Worm (Caenorhabditis elegans) whole organism, mixed stage, embryonic: ENCODE results near the gene R144.13.

Source experiments
- M03D4.4 ChIP-seq: sonication (generic microtip); optimal IDR thresholded peaks from 2 replicates; lab custom pipeline; 2017; ENCODE audit warnings: mild to moderate bottlenecking, missing genetic modification characterization, missing compliant biosample characterization
- bed-3 ChIP-seq: fragments of 200-800 bp; sonication (Bioruptor generic); optimal IDR thresholded peaks from 3 replicates; lab custom pipeline; 2018; ENCODE audit warnings: mild to moderate bottlenecking, missing genetic modification characterization, moderate library complexity, missing compliant biosample characterization
- blmp-1 ChIP-seq: fragments of 150-350 bp; optimal IDR thresholded peaks from 2 replicates; lab custom pipeline; 2014; ENCODE audit warnings: missing biosample characterization, missing genetic modification characterization
- ceh-39 ChIP-seq: fragments of 150-350 bp; optimal IDR thresholded peaks from 2 replicates; lab custom pipeline; 2014; ENCODE audit warnings: missing biosample characterization, missing genetic modification characterization
- ceh-43 ChIP-seq: fragments of 200-800 bp; sonication (Bioruptor generic); optimal IDR thresholded peaks from 2 replicates; lab custom pipeline; 2018; ENCODE audit warnings: mild to moderate bottlenecking, missing genetic modification characterization, moderate library complexity, missing compliant biosample characterization
- ceh-83 ChIP-seq: fragments of 200-800 bp; sonication (Bioruptor generic); optimal IDR thresholded peaks from 2 replicates; lab custom pipeline; 2018; ENCODE audit warnings: mild to moderate bottlenecking, missing genetic modification characterization, missing compliant biosample characterization
- ces-1 ChIP-seq: fragments of 150-350 bp; optimal IDR thresholded peaks from 2 replicates; lab custom pipeline; 2014; ENCODE audit warnings: missing biosample characterization, missing genetic modification reagents, missing genetic modification characterization
- cnd-1 ChIP-seq: fragments of 200-800 bp; sonication (Bioruptor generic); optimal IDR thresholded peaks from 2 replicates; lab custom pipeline; 2018; ENCODE audit warnings: mild to moderate bottlenecking, missing genetic modification characterization, missing compliant biosample characterization
- drap-1 ChIP-seq: fragments of 200-800 bp; sonication (Bioruptor generic); optimal IDR thresholded peaks from 3 replicates; lab custom pipeline; 2018; ENCODE audit warnings: mild to moderate bottlenecking, missing genetic modification characterization, missing compliant biosample characterization
- elt-1 ChIP-seq: sonication (generic microtip); optimal IDR thresholded peaks from 2 replicates; lab custom pipeline; 2017; ENCODE audit warnings: missing genetic modification characterization, mild to moderate bottlenecking, missing compliant biosample characterization, antibody characterized with exemption, moderate library complexity, borderline replicate concordance; ENCODE audit not compliant: insufficient read depth
- elt-3 ChIP-seq: fragments of 150-350 bp; optimal IDR thresholded peaks from 2 replicates; lab custom pipeline; 2014; ENCODE audit warnings: missing biosample characterization, missing genetic modification characterization
- flh-1 ChIP-seq: fragments of 200-800 bp; sonication (Bioruptor generic); optimal IDR thresholded peaks from 2 replicates; lab custom pipeline; 2018; ENCODE audit warnings: mild to moderate bottlenecking, missing genetic modification characterization, moderate library complexity, missing compliant biosample characterization
- ham-2 ChIP-seq: fragments of 200-800 bp; sonication (Bioruptor generic); optimal IDR thresholded peaks from 2 replicates; lab custom pipeline; 2018; ENCODE audit warnings: mild to moderate bottlenecking, missing genetic modification characterization, missing compliant biosample characterization
- hlh-1 ChIP-seq: fragments of 150-350 bp; optimal IDR thresholded peaks from 2 replicates; lab custom pipeline; 2014; ENCODE audit warnings: missing biosample characterization, missing genetic modification reagents, missing genetic modification characterization
- lin-13 ChIP-seq: fragments of 150-350 bp; optimal IDR thresholded peaks from 2 replicates; lab custom pipeline; 2014; ENCODE audit warnings: missing biosample characterization, missing genetic modification characterization
- lin-32 ChIP-seq: fragments of 200-800 bp; sonication (Bioruptor generic); optimal IDR thresholded peaks from 2 replicates; lab custom pipeline; 2018; ENCODE audit warnings: mild to moderate bottlenecking, missing genetic modification characterization, missing compliant biosample characterization
- lsy-2 ChIP-seq: fragments of 150-350 bp; optimal IDR thresholded peaks from 2 replicates; lab custom pipeline; 2014; ENCODE audit warnings: missing biosample characterization, missing genetic modification characterization
- mab-5 ChIP-seq: fragments of 150-350 bp; optimal IDR thresholded peaks from 2 replicates; lab custom pipeline; 2014; ENCODE audit warnings: missing biosample characterization, missing genetic modification characterization
- mep-1 ChIP-seq: fragments of 150-350 bp; optimal IDR thresholded peaks from 2 replicates; lab custom pipeline; 2017; ENCODE audit warnings: missing biosample characterization, missing genetic modification reagents, missing genetic modification characterization, inconsistent platforms
- mls-2 ChIP-seq: sonication (generic microtip); optimal IDR thresholded peaks from 2 replicates; lab custom pipeline; 2016; ENCODE audit warnings: mild to moderate bottlenecking, missing genetic modification characterization, moderate library complexity, missing compliant biosample characterization
- nhr-12 ChIP-seq: fragments of 150-350 bp; optimal IDR thresholded peaks from 2 replicates; lab custom pipeline; 2014; ENCODE audit warnings: missing biosample characterization, missing genetic modification characterization
- nhr-2 ChIP-seq: fragments of 150-350 bp; optimal IDR thresholded peaks from 2 replicates; lab custom pipeline; 2014; ENCODE audit warnings: missing biosample characterization, missing genetic modification characterization
- nhr-237 ChIP-seq: fragments of 150-350 bp; optimal IDR thresholded peaks from 2 replicates; lab custom pipeline; 2014; ENCODE audit warnings: missing biosample characterization, missing genetic modification characterization
- nhr-28 ChIP-seq: fragments of 150-350 bp; optimal IDR thresholded peaks from 2 replicates; lab custom pipeline; 2014; ENCODE audit warnings: missing biosample characterization, missing genetic modification characterization
- nhr-76 ChIP-seq: sonication (generic microtip); optimal IDR thresholded peaks from 2 replicates; lab custom pipeline; 2017; ENCODE audit warnings: missing biosample characterization, missing genetic modification characterization
- pha-4 ChIP-seq: fragments of 150-350 bp; optimal IDR thresholded peaks from 2 replicates; lab custom pipeline; 2018; ENCODE audit warnings: missing biosample characterization, missing genetic modification reagents, missing genetic modification characterization
- sem-2 ChIP-seq: fragments of 200-800 bp; sonication (Bioruptor generic); optimal IDR thresholded peaks from 2 replicates; lab custom pipeline; 2018; ENCODE audit warnings: mild to moderate bottlenecking, missing genetic modification characterization, missing compliant biosample characterization
- snpc-4 ChIP-seq: fragments of 150-350 bp; optimal IDR thresholded peaks from 2 replicates; lab custom pipeline; 2014; ENCODE audit warnings: missing biosample characterization, missing genetic modification characterization
- sptf-1 ChIP-seq: sonication (generic microtip); optimal IDR thresholded peaks from 2 replicates; lab custom pipeline; 2017; ENCODE audit warnings: mild to moderate bottlenecking, missing genetic modification characterization, moderate library complexity, missing compliant biosample characterization
- tbx-8 ChIP-seq: fragments of 200-800 bp; sonication (Bioruptor generic); optimal IDR thresholded peaks from 2 replicates; lab custom pipeline; 2018; ENCODE audit warnings: mild to moderate bottlenecking, missing genetic modification characterization, moderate library complexity, missing compliant biosample characterization
- unc-120 ChIP-seq: sonication (generic microtip); optimal IDR thresholded peaks from 2 replicates; lab custom pipeline; 2017; ENCODE audit warnings: missing genetic modification characterization, missing compliant biosample characterization; ENCODE audit not compliant: poor library complexity, severe bottlenecking
- unc-39 ChIP-seq: fragments of 150-350 bp; optimal IDR thresholded peaks from 2 replicates; lab custom pipeline; 2014; ENCODE audit warnings: missing biosample characterization, missing genetic modification characterization
- unc-62 ChIP-seq: fragments of 150-350 bp; optimal IDR thresholded peaks from 2 replicates; lab custom pipeline; 2014; ENCODE audit warnings: missing biosample characterization, missing genetic modification reagents, missing genetic modification characterization
- zip-8 ChIP-seq: fragments of 150-350 bp; optimal IDR thresholded peaks from 2 replicates; lab custom pipeline; 2014; ENCODE audit warnings: missing biosample characterization, missing genetic modification characterization
- ztf-11 ChIP-seq: fragments of 150-350 bp; optimal IDR thresholded peaks from 2 replicates; lab custom pipeline; 2014; ENCODE audit warnings: missing biosample characterization, missing genetic modification characterization

The R144.13 gene

DNA sequence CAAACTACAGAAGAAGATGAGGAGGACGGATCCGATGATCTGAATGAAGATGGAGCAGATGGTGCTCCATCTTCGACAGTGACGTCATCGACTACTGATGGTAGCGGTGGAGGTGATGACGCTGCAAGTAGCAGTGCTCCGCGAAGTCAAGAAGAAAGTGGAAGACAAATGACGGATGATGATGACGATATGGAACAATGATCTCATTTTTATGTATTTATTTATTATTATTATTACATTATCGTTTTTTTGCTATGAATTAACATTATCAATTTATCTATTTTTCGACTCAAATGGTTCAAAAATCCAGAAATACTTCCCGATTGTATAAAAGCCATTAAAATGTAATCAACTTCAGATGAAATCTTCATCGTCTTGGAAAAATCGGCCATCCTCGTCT lies 1.4 kb upstream of the R144.13 start, which contains the start of gene R144.3:
Gene R144.3 (plus strand): TSS at position 301 of the 400 bp plus-strand sequence.
- TF ChIP-seq tbx-8 (GFP tag; lab: Kevin White, UChicago): no peak
- TF ChIP-seq ztf-11 (tag; lab: Kevin White, UChicago): no peak
- no peak for TF ChIP-seq blmp-1
- TF ChIP-seq ces-1 (GFP tag; lab: Kevin White, UChicago): no peak
- no peak for TF ChIP-seq ceh-39

DNA sequence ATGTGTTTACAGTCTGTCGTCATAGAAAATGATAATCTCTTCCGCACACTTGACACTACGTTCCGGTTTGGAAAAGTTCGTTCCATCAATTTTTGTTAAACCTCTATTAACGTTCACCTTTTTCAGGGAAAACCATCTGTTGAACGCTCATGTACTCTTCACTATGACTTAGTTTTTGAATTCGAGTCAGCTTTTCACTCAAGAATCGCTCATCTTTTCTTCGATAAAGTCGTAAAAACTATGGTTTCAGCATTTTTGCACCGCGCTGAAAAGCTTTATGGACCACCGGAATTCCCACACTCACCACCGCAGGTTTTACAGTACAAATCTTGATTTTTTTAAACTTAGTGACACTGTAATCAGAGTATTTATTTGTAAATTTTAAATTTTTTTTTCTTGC lies 578 bp downstream of the R144.13 start:
- no peak for TF ChIP-seq nhr-28
- no peak for TF ChIP-seq mab-5 (tag; lab: Kevin White, UChicago)
- TF ChIP-seq nhr-2 (tag; lab: Kevin White, UChicago): no peak
- TF ChIP-seq blmp-1: no peak
- TF ChIP-seq ceh-83 (GFP tag; lab: Kevin White, UChicago): no peak
- TF ChIP-seq M03D4.4 (tag; lab: Kevin White, UChicago): no peak
- TF ChIP-seq lin-13 (tag; lab: Kevin White, UChicago): no peak
- TF ChIP-seq mep-1 (tag; lab: Kevin White, UChicago): no peak
- TF ChIP-seq ceh-39: no peak
- no peak for TF ChIP-seq cnd-1 (tag; lab: Kevin White, UChicago)
- TF ChIP-seq snpc-4 (tag; lab: Kevin White, UChicago): no peak
- no peak for TF ChIP-seq sem-2 (GFP tag; lab: Kevin White, UChicago)
- no peak for TF ChIP-seq sptf-1
- TF ChIP-seq tbx-8 (GFP tag; lab: Kevin White, UChicago): no peak

DNA sequence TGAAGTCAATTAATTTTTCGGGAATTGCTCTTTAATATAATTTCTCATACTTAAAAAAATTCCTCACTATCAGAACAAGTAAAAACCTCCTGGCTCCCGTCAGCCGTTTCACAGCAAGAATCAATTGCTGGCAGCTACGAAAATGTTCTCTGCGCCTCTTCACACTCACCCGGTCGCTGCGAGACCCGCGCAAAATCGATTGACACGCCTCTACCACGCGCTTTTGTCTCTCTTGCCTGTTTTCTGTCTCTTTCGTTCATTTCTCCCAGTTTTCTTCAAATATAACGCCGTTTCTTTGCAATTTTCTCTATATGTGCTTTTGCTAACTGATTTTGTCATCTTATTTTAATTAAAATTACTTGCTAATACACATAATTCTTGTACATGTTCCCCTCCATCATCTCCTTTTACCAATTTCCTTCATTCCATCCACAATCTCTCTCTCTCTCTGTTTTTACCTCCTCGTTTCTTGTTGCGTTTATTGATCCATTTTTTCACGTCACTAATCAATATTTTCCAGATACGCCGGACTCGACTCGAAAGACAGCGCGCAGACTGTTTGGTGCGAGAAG lies 1.4 kb downstream of the R144.13 start, which contains the start of gene pcf-11:
Gene pcf-11 (plus strand): TSS at position 522 of the 572 bp plus-strand sequence.
- TF ChIP-seq hlh-1 (tag; lab: Kevin White, UChicago): peak; percentile 61
- TF ChIP-seq elt-1 (tag; lab: Kevin White, UChicago): no peak
- TF ChIP-seq lin-32 (GFP tag; lab: Kevin White, UChicago): peak; percentile 14
- TF ChIP-seq ceh-83 (GFP tag; lab: Kevin White, UChicago): peak; percentile 70
- TF ChIP-seq ces-1 (GFP tag; lab: Kevin White, UChicago): peak; percentile 43
- TF ChIP-seq snpc-4 (tag; lab: Kevin White, UChicago): no peak
- TF ChIP-seq pha-4 (tag; lab: Kevin White, UChicago): no peak
- no peak for TF ChIP-seq sptf-1
- no peak for TF ChIP-seq nhr-28
- no peak for TF ChIP-seq tbx-8 (GFP tag; lab: Kevin White, UChicago)
- no peak for TF ChIP-seq mls-2 (tag; lab: Kevin White, UChicago)
- TF ChIP-seq ceh-39: peak; percentile 84
- TF ChIP-seq sem-2 (GFP tag; lab: Kevin White, UChicago): no peak
- TF ChIP-seq nhr-76 (tag; lab: Kevin White, UChicago): no peak
- no peak for TF ChIP-seq mab-5 (tag; lab: Kevin White, UChicago)
- TF ChIP-seq ztf-11 (tag; lab: Kevin White, UChicago): no peak
- TF ChIP-seq M03D4.4 (tag; lab: Kevin White, UChicago): no peak
- TF ChIP-seq bed-3: no peak
- peak; percentile 23 for TF ChIP-seq lsy-2 (tag; lab: Kevin White, UChicago)
- TF ChIP-seq unc-39 (tag; lab: Kevin White, UChicago): no peak
- TF ChIP-seq lin-13 (tag; lab: Kevin White, UChicago): no peak
- TF ChIP-seq nhr-237: no peak
- no peak for TF ChIP-seq blmp-1
- TF ChIP-seq cnd-1 (tag; lab: Kevin White, UChicago): no peak
- TF ChIP-seq flh-1 (GFP tag; lab: Kevin White, UChicago): no peak
- no peak for TF ChIP-seq elt-3 (tag; lab: Kevin White, UChicago)
- peak; percentile 1 for TF ChIP-seq mep-1 (tag; lab: Kevin White, UChicago)
- no peak for TF ChIP-seq zip-8 (tag; lab: Kevin White, UChicago)
- TF ChIP-seq nhr-2 (tag; lab: Kevin White, UChicago): no peak
- no peak for TF ChIP-seq nhr-12 (tag; lab: Kevin White, UChicago)
- peak; percentile 13 for TF ChIP-seq unc-120 (tag; lab: Kevin White, UChicago)
- TF ChIP-seq ham-2 (GFP tag; lab: Kevin White, UChicago): peak; percentile 27
- no peak for TF ChIP-seq ceh-43 (GFP tag; lab: Kevin White, UChicago)
- peak; percentile 3 for TF ChIP-seq unc-62 (GFP tag; lab: Kevin White, UChicago)
- no peak for TF ChIP-seq drap-1 (GFP tag; lab: Kevin White, UChicago)
